Worm (Caenorhabditis elegans): ENCODE results near the gene T06D4.2.

T06D4.2 gene

ce11 chrII:3422938-3423337, 37.2 kb upstream of the T06D4.2 start:
- TF ChIP-seq mls-2 (tag; optimal IDR thresholded peaks at IDR 0.05) (no peak), nhr-28 (tag; optimal IDR thresholded peaks at IDR 0.05) (no peak), lin-13 (tag; optimal IDR thresholded peaks at IDR 0.05) (no peak), sem-2 (GFP tag; optimal IDR thresholded peaks at IDR 0.05) (no peak), mab-5 (tag; optimal IDR thresholded peaks at IDR 0.05) (no peak), nhr-12 (tag; optimal IDR thresholded peaks at IDR 0.05) (no peak), unc-120 (tag; optimal IDR thresholded peaks at IDR 0.05; ENCODE audit: poor library complexity, severe bottlenecking) (no peak), ztf-11 (tag; optimal IDR thresholded peaks at IDR 0.05) (no peak), M03D4.4 (tag; optimal IDR thresholded peaks at IDR 0.05) (no peak), snpc-4 (tag; optimal IDR thresholded peaks at IDR 0.05) (no peak), sptf-1 (tag; optimal IDR thresholded peaks at IDR 0.05) (no peak), ceh-39 (tag; optimal IDR thresholded peaks at IDR 0.05) (no peak), drap-1 (GFP tag; optimal IDR thresholded peaks at IDR 0.05) (no peak)

ce11 chrII:3416528-3416927, 30.8 kb upstream of the T06D4.2 start, which contains the start of gene nep-6:
Gene nep-6 (plus strand): TSS chrII:3416828.
- TF ChIP-seq cnd-1 (tag; optimal IDR thresholded peaks at IDR 0.05) (no peak), sptf-1 (tag; optimal IDR thresholded peaks at IDR 0.05) (no peak), snpc-4 (tag; optimal IDR thresholded peaks at IDR 0.05) (no peak), mls-2 (tag; optimal IDR thresholded peaks at IDR 0.05) (no peak), ceh-43 (GFP tag; optimal IDR thresholded peaks at IDR 0.05) (no peak), unc-39 (tag; optimal IDR thresholded peaks at IDR 0.05) (no peak), nhr-76 (tag; optimal IDR thresholded peaks at IDR 0.05) (no peak), zip-8 (tag; optimal IDR thresholded peaks at IDR 0.05) (no peak), lsy-2 (tag; optimal IDR thresholded peaks at IDR 0.05) (no peak), tbx-8 (GFP tag; optimal IDR thresholded peaks at IDR 0.05) (no peak), nhr-12 (tag; optimal IDR thresholded peaks at IDR 0.05) (no peak), ztf-11 (tag; optimal IDR thresholded peaks at IDR 0.05) (no peak), mab-5 (tag; optimal IDR thresholded peaks at IDR 0.05) (no peak)

ce11 chrII:3414383-3414910, 28.7 kb upstream of the T06D4.2 start, which contains the start of the genes F18A12.7 and F18A12.2:
Gene F18A12.7 (minus strand): TSS chrII:3414483.
Gene F18A12.2 (plus strand): TSS chrII:3414860.
- TF ChIP-seq nhr-2 (tag; optimal IDR thresholded peaks at IDR 0.05) (no peak), tbx-8 (GFP tag; optimal IDR thresholded peaks at IDR 0.05) (no peak), ceh-39 (tag; optimal IDR thresholded peaks at IDR 0.05) (no peak), mab-5 (tag; optimal IDR thresholded peaks at IDR 0.05) (no peak), ces-1 (GFP tag; optimal IDR thresholded peaks at IDR 0.05) (no peak), ceh-43 (GFP tag; optimal IDR thresholded peaks at IDR 0.05) (no peak), unc-120 (tag; optimal IDR thresholded peaks at IDR 0.05; ENCODE audit: poor library complexity, severe bottlenecking) (no peak), snpc-4 (tag; optimal IDR thresholded peaks at IDR 0.05) (no peak), pha-4 (tag; optimal IDR thresholded peaks at IDR 0.05) (no peak), ham-2 (GFP tag; optimal IDR thresholded peaks at IDR 0.05) (no peak), drap-1 (GFP tag; optimal IDR thresholded peaks at IDR 0.05) (no peak), nhr-237 (tag; optimal IDR thresholded peaks at IDR 0.05) (no peak), elt-1 (tag; optimal IDR thresholded peaks at IDR 0.05; ENCODE audit: borderline replicate concordance, insufficient read depth) (no peak), unc-62 (GFP tag; optimal IDR thresholded peaks at IDR 0.05) (no peak), mep-1 (tag; optimal IDR thresholded peaks at IDR 0.05) (no peak)

ce11 chrII:3403535-3403934, 17.8 kb upstream of the T06D4.2 start, which contains the start of gene nep-8:
Gene nep-8 (plus strand): TSS chrII:3403835.
- TF ChIP-seq nhr-237 (tag; optimal IDR thresholded peaks at IDR 0.05): no peak
- no peak for TF ChIP-seq nhr-12 (tag; optimal IDR thresholded peaks at IDR 0.05)
- TF ChIP-seq bed-3 (GFP tag; optimal IDR thresholded peaks at IDR 0.05): no peak
- no peak for TF ChIP-seq mls-2 (tag; optimal IDR thresholded peaks at IDR 0.05)
- TF ChIP-seq unc-39 (tag; optimal IDR thresholded peaks at IDR 0.05): no peak
- no peak for TF ChIP-seq mab-5 (tag; optimal IDR thresholded peaks at IDR 0.05)
- TF ChIP-seq unc-120 (tag; optimal IDR thresholded peaks at IDR 0.05; ENCODE audit: poor library complexity, severe bottlenecking): no peak
- no peak for TF ChIP-seq ceh-83 (GFP tag; optimal IDR thresholded peaks at IDR 0.05)
- TF ChIP-seq sptf-1 (tag; optimal IDR thresholded peaks at IDR 0.05): no peak
- TF ChIP-seq nhr-28 (tag; optimal IDR thresholded peaks at IDR 0.05): no peak
- no peak for TF ChIP-seq elt-3 (tag; optimal IDR thresholded peaks at IDR 0.05)
- TF ChIP-seq ceh-39 (tag; optimal IDR thresholded peaks at IDR 0.05): no peak
- no peak for TF ChIP-seq lin-13 (tag; optimal IDR thresholded peaks at IDR 0.05)
- TF ChIP-seq flh-1 (GFP tag; optimal IDR thresholded peaks at IDR 0.05): no peak
- TF ChIP-seq cnd-1 (tag; optimal IDR thresholded peaks at IDR 0.05): no peak
- no peak for TF ChIP-seq unc-62 (GFP tag; optimal IDR thresholded peaks at IDR 0.05)
- TF ChIP-seq nhr-2 (tag; optimal IDR thresholded peaks at IDR 0.05): no peak
